Worm (Caenorhabditis elegans): Measurements from ENCODE around the gene F45G2.7.
A peak's percentile ranks its signal among the peaks of the same experiment; 100 is the strongest.

The F45G2.7 gene

DNA sequence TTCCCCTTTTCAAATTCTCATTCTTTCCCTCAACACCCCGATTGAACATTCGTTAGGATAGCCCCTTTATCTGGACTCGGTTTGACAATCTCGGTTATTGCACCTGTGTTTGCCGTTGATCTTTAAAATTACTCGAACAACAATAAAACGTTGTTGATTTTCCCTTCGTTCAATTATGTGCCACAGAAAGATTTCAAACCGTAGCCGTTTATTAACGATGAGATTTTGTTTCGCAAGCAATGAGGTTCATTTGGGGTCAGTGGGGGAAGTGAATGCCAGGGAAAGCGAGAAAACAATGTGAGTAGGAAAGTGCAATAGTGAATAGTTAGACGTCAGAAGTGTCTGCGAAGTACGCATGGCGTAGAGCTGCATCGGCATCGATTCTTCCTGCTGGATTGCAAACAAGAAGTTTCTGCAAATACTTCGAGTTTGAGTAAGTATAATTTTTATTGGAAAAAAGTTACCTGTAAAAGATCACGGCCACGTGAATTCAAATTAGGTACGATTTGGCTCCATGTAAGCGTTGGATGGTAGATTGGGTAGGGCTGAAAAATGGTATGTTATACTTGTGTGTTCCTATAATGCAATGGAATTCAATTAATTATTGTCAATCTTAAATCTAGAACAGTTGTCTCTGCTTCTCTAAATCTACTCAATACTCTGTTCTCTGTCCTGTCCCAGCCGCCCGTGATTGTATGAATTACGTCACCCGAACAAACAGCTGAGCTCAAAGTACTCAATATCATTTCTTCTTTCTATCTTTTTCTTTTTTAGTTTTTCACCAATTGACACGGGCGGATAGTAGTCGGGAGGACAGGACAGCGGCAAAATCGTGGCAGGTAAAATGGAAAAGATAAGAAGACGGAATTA is 30.4 kb upstream of the F45G2.7 start, which contains the start of gene kel-3 (continued):
- 0 out of 2 replicates have a peak, but pooled peaks have one; percentile 47 for TF ChIP-seq ztf-28 (GFP tag; IDR thresholded peaks at IDR 0.05)
- peak; percentile 89 for TF ChIP-seq hsf-1 (GFP tag; IDR thresholded peaks at IDR 0.05)
- TF ChIP-seq rpc-1 (optimal IDR thresholded peaks at IDR 0.05): no peak
- peak; percentile 11 for TF ChIP-seq rpc-1 (tag; optimal IDR thresholded peaks at IDR 0.05)
- peak; percentile 83; the same call in 1 of the 2 replicates for TF ChIP-seq nfya-2 (GFP tag; IDR thresholded peaks at IDR 0.05)
- TF ChIP-seq tbp1 (GFP tag; optimal IDR thresholded peaks at IDR 0.05): peak; percentile 71
- no peak for TF ChIP-seq lag-1 (GFP tag; IDR thresholded peaks at IDR 0.05)
- peak; percentile 54 for TF ChIP-seq nhr-179 (tag; optimal IDR thresholded peaks at IDR 0.05)
- TF ChIP-seq cebp-1 (GFP tag; IDR thresholded peaks at IDR 0.05): no peak
- TF ChIP-seq cebp-1 (tag; optimal IDR thresholded peaks at IDR 0.05): peak; percentile 78
- TF ChIP-seq egrh-3 (GFP tag; IDR thresholded peaks at IDR 0.05): 0 out of 2 replicates have a peak, but pooled peaks have one; percentile 9
- peak; percentile 70 for TF ChIP-seq attf-5 (GFP tag; optimal IDR thresholded peaks at IDR 0.05)
- TF ChIP-seq mes-4 (tag; optimal IDR thresholded peaks at IDR 0.05): peak; percentile 54
- peak; percentile 34; the same call in 1 of the 2 replicates for TF ChIP-seq hmg-20 (GFP tag; IDR thresholded peaks at IDR 0.05)
- TF ChIP-seq ztf-6 (GFP tag; IDR thresholded peaks at IDR 0.05): no peak; the same call in 1 of the 2 replicates
- peak; percentile 90 for TF ChIP-seq B0035.1 (tag; optimal IDR thresholded peaks at IDR 0.05)
- TF ChIP-seq lin-40 (tag; optimal IDR thresholded peaks at IDR 0.05): peak; percentile 51
- peak; percentile 67 for TF ChIP-seq F33H1.4 (GFP tag; IDR thresholded peaks at IDR 0.05)
- TF ChIP-seq dpff-1 (tag; optimal IDR thresholded peaks at IDR 0.05): peak; percentile 98
- peak; percentile 40 for TF ChIP-seq efl-1 (GFP tag; optimal IDR thresholded peaks at IDR 0.05)
- no peak; the same call in 1 of the 2 replicates for TF ChIP-seq cebp-2 (GFP tag; IDR thresholded peaks at IDR 0.05)

DNA sequence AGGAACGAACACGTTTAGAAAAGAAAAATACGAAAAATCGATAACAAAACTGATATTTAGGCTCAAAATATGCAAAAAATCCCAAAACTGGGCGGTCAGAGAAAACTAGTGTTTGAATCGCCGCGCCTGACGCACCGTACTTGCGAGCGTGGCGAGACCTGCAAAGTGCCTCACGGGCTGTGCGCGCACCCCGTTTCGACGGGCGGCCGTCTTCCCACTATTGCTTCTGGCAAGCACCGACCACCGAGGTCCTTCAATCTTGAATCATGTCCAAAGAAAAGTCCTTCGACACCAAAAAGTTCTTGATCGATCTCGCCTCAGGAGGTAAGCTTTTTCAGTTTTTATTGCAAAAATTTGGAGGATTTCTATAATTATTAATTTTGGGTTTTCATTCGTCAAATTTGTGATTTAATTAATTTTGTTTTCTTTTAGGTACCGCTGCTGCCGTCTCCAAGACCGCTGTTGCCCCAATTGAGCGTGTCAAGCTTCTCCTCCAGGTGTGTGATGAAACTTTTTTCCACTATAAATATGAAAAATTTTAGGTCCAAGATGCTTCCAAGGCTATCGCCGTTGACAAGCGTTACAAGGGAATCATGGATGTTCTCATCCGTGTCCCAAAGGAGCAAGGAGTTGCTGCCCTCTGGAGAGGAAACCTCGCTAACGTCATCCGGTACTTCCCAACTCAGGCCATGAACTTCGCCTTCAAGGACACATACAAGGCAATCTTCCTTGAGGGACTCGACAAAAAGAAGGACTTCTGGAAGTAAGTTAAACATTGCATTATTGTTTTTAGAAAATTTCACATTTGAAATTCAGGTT is 28.9 kb upstream of the F45G2.7 start, which contains the start of gene ant-1.1:
Gene ant-1.1 (plus strand): TSS at position 199 of the 819 bp plus-strand sequence.
- TF ChIP-seq K12H6.12 (tag; optimal IDR thresholded peaks at IDR 0.05) (peak; percentile 85), die-1 (tag; optimal IDR thresholded peaks at IDR 0.05) (peak; percentile 35), egl-44 (GFP tag; IDR thresholded peaks at IDR 0.05) (no peak), efl-1 (GFP tag; optimal IDR thresholded peaks at IDR 0.05) (peak; percentile 86), snpc-1.3 (tag; optimal IDR thresholded peaks at IDR 0.05; ENCODE audit: insufficient read depth) (peak; percentile 84), F22D6.2 (tag; optimal IDR thresholded peaks at IDR 0.05) (peak; percentile 1), F57C9.4 (tag; optimal IDR thresholded peaks at IDR 0.05) (no peak), nhr-90 (tag; optimal IDR thresholded peaks at IDR 0.05) (no peak), ztf-6 (GFP tag; IDR thresholded peaks at IDR 0.05) (0 out of 2 replicates have a peak, but pooled peaks have one; percentile 38), egrh-3 (GFP tag; IDR thresholded peaks at IDR 0.05) (peak; percentile 88), ekl-4 (GFP tag; IDR thresholded peaks at IDR 0.05) (peak; percentile 92), F23B12.7 (tag; optimal IDR thresholded peaks at IDR 0.05; ENCODE audit: insufficient read depth) (peak; percentile 68), somi-1 (GFP tag; optimal IDR thresholded peaks at IDR 0.05) (peak; percentile 35), dox-1 (GFP tag; IDR thresholded peaks at IDR 0.05) (peak; percentile 82), attf-6 (GFP tag; IDR thresholded peaks at IDR 0.05) (no peak), nfyb-1 (GFP tag; IDR thresholded peaks at IDR 0.05) (peak; percentile 95), chd-7 (tag; optimal IDR thresholded peaks at IDR 0.05) (peak; percentile 66), lir-1 (GFP tag; conservative IDR thresholded peaks at IDR 0.05) (peak; percentile 88), ceh-27 (GFP tag; optimal IDR thresholded peaks at IDR 0.05) (peak; percentile 89), unc-130 (GFP tag; optimal IDR thresholded peaks at IDR 0.05) (peak; percentile 30), Y67H2A.10 (GFP tag; conservative IDR thresholded peaks at IDR 0.05) (peak; percentile 84), nhr-120 (GFP tag; IDR thresholded peaks at IDR 0.05) (no peak), lin-26 (GFP tag; IDR thresholded peaks at IDR 0.05) (peak; percentile 69; the same call in 1 of the 2 replicates), ztf-22 (GFP tag; optimal IDR thresholded peaks at IDR 0.05) (no peak), ZK185.1 (tag; optimal IDR thresholded peaks at IDR 0.05; ENCODE audit: poor library complexity, severe bottlenecking) (peak; percentile 85), athp-1 (tag; optimal IDR thresholded peaks at IDR 0.05) (peak; percentile 81), cebp-2 (GFP tag; IDR thresholded peaks at IDR 0.05) (no peak)

Data from whole organism, young adult.